Fruit fly (Drosophila melanogaster) S2 (cell line): ENCODE data around the gene par-6.

Source experiments
- CG8478 ChIP-seq: fragments of >200 bp; optimal IDR thresholded peaks from 2 replicates; lab custom pipeline; 2018
- CTCF ChIP-seq, 2 experiments: fragments of >200 bp; optimal IDR thresholded peaks; 2 replicates each; lab custom pipeline; 2018

DNA sequence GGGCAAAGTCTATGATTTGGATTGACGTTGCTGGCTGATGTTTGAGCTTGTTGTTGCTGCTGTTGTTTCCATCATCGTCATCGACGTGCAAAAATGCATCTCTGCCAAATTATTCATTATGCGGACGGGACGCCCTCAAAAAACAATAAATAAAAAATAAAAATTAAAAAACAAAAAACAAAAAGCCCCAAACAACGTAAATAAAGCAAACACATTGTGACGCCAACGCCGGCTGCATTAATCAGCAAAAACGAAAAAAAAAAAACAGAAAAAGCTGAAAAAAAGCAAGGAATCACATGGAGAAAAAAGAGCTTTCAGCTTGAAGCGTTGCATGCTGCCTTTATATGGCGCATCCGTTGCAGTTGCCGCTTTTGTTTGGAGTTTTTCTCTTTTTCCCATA, 28.9 kb downstream of the par-6 start:
- no peak for TF ChIP-seq CTCF (optimal IDR thresholded peaks at IDR 0.05; lab: Kevin White, UChicago)
- TF ChIP-seq CG8478 (lab: Kevin White, UChicago) = no peak
